Worm (Caenorhabditis elegans): ENCODE data around the gene K03A11.5.

Gene K03A11.5

ce11 chrX:13038791-13039190, 24.5 kb upstream of the K03A11.5 start (continued):
- TF ChIP-seq ZK185.1 (tag; optimal IDR thresholded peaks at IDR 0.05; ENCODE audit: poor library complexity, severe bottlenecking): peak; percentile 34
- TF ChIP-seq bed-2 (GFP tag; IDR thresholded peaks at IDR 0.05): no peak
- TF ChIP-seq nfya-2 (GFP tag; IDR thresholded peaks at IDR 0.05): no peak
- TF ChIP-seq ztf-28 (GFP tag; IDR thresholded peaks at IDR 0.05): 0 out of 2 replicates have a peak, but pooled peaks have one; percentile 29
- peak; percentile 83 for TF ChIP-seq die-1 (tag; optimal IDR thresholded peaks at IDR 0.05)
- peak; percentile 55 for TF ChIP-seq snpc-3.4 (tag; optimal IDR thresholded peaks at IDR 0.05)
- peak; percentile 73 for TF ChIP-seq snpc-4 (GFP tag; optimal IDR thresholded peaks at IDR 0.05)
- TF ChIP-seq snpc-4 (tag; optimal IDR thresholded peaks at IDR 0.05): peak in 1 of 4 experiments; percentile 56
- 0 out of 2 replicates have a peak, but pooled peaks have one; percentile 12 for TF ChIP-seq Y53F4B.3 (GFP tag; IDR thresholded peaks at IDR 0.05)
- peak; percentile 87; the same call in 1 of the 2 replicates for TF ChIP-seq cebp-2 (GFP tag; IDR thresholded peaks at IDR 0.05)
- TF ChIP-seq T07F8.4 (tag; optimal IDR thresholded peaks at IDR 0.05): peak; percentile 59
- TF ChIP-seq T26A5.8 (tag; optimal IDR thresholded peaks at IDR 0.05): peak; percentile 44
- TF ChIP-seq mxl-1 (tag; optimal IDR thresholded peaks at IDR 0.05): peak; percentile 47
- no peak for TF ChIP-seq ztf-22 (GFP tag; optimal IDR thresholded peaks at IDR 0.05)
- peak; percentile 86 for TF ChIP-seq D2030.7 (GFP tag; IDR thresholded peaks at IDR 0.05)
- TF ChIP-seq egl-44 (GFP tag; IDR thresholded peaks at IDR 0.05): peak; percentile 79
- peak; percentile 51 for TF ChIP-seq B0035.1 (tag; optimal IDR thresholded peaks at IDR 0.05)
- peak; percentile 85 for TF ChIP-seq rpc-1 (optimal IDR thresholded peaks at IDR 0.05)
- peak; percentile 86 for TF ChIP-seq rpc-1 (tag; optimal IDR thresholded peaks at IDR 0.05)
- 0 out of 2 replicates have a peak, but pooled peaks have one; percentile 20 for TF ChIP-seq Y67H2A.10 (GFP tag; conservative IDR thresholded peaks at IDR 0.05)
- TF ChIP-seq F55B11.4 (tag; optimal IDR thresholded peaks at IDR 0.05; ENCODE audit: borderline replicate concordance, insufficient read depth): no peak
- peak; percentile 43 for TF ChIP-seq snpc-1.1 (tag; optimal IDR thresholded peaks at IDR 0.05; ENCODE audit: insufficient read depth)
- no peak for TF ChIP-seq hlh-26 (GFP tag; conservative IDR thresholded peaks at IDR 0.05)
- TF ChIP-seq xnd-1 (tag; optimal IDR thresholded peaks at IDR 0.05): no peak
- TF ChIP-seq ceh-27 (GFP tag; optimal IDR thresholded peaks at IDR 0.05): no peak
- TF ChIP-seq F23B12.7 (tag; optimal IDR thresholded peaks at IDR 0.05; ENCODE audit: insufficient read depth): peak; percentile 60
- peak; percentile 69; the same call in 1 of the 2 replicates for TF ChIP-seq madf-6 (GFP tag; IDR thresholded peaks at IDR 0.05)
- TF ChIP-seq pbrm-1 (GFP tag; IDR thresholded peaks at IDR 0.05): peak; percentile 73
- peak; percentile 30 for TF ChIP-seq F22D6.2 (tag; optimal IDR thresholded peaks at IDR 0.05)
- peak; percentile 56 for TF ChIP-seq madf-10 (tag; optimal IDR thresholded peaks at IDR 0.05)
- TF ChIP-seq ztf-18 (tag; optimal IDR thresholded peaks at IDR 0.05): peak; percentile 62
- no peak for TF ChIP-seq ccch-3 (GFP tag; optimal IDR thresholded peaks at IDR 0.05)
- TF ChIP-seq lin-35 (GFP tag; optimal IDR thresholded peaks at IDR 0.05): peak in 1 of 3 experiments; percentile 17
- TF ChIP-seq hmg-1.2 (GFP tag; IDR thresholded peaks at IDR 0.05): no peak; the same call in 1 of the 2 replicates
- TF ChIP-seq chd-7 (tag; optimal IDR thresholded peaks at IDR 0.05): peak; percentile 36
- 0 out of 2 replicates have a peak, but pooled peaks have one; percentile 59 for TF ChIP-seq aptf-3 (GFP tag; IDR thresholded peaks at IDR 0.05)
- peak; percentile 64 for TF ChIP-seq nhr-179 (tag; optimal IDR thresholded peaks at IDR 0.05)
- peak; percentile 12 for TF ChIP-seq atf-7 (tag; optimal IDR thresholded peaks at IDR 0.05)
- TF ChIP-seq B0261.1 (tag; optimal IDR thresholded peaks at IDR 0.05): peak; percentile 83
- peak; percentile 53 for TF ChIP-seq sptf-2 (GFP tag; optimal IDR thresholded peaks at IDR 0.05)
- TF ChIP-seq Y79H2A.3 (GFP tag; conservative IDR thresholded peaks at IDR 0.05): no peak
- no peak for TF ChIP-seq ztf-6 (GFP tag; IDR thresholded peaks at IDR 0.05)
- no peak for TF ChIP-seq lag-1 (GFP tag; IDR thresholded peaks at IDR 0.05)
- peak; percentile 83 for TF ChIP-seq nhr-90 (tag; optimal IDR thresholded peaks at IDR 0.05)
- peak; percentile 60 for TF ChIP-seq nhr-80 (tag; optimal IDR thresholded peaks at IDR 0.05)
- no peak for TF ChIP-seq ceh-79 (tag; optimal IDR thresholded peaks at IDR 0.05)
- TF ChIP-seq C06A6.2 (GFP tag; conservative IDR thresholded peaks at IDR 0.05): no peak
- no peak for TF ChIP-seq hrde-1 (tag; optimal IDR thresholded peaks at IDR 0.05; ENCODE audit: borderline replicate concordance)
